Worm (Caenorhabditis elegans): ENCODE measurements around the gene snrp-200.

Gene snrp-200

DNA sequence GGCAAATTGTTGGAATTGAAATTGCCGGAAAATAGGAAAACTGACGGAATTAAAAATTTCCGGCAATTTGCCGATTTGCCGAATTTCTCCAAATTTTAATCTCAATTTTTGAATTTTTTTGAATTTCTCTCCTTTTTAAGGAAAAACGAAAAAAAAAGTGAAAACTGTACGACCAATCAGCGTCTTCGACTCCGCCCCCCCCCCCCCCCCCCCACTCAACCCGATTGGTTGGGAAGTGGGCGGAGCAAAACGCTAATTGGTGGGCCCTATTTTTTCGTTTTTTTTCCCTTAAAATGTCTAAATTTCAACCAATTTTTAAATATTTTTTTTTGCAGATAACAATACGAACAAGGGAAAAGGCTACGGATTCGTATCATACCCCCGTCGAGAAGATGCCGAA is 33.2 kb upstream of the snrp-200 start:
- no peak for TF ChIP-seq nhr-12 (tag; optimal IDR thresholded peaks at IDR 0.05)
- no peak for TF ChIP-seq ZK546.5 (tag; optimal IDR thresholded peaks at IDR 0.05)
- TF ChIP-seq egl-27 (tag; optimal IDR thresholded peaks at IDR 0.05), result no peak
- no peak for TF ChIP-seq crh-2 (tag; optimal IDR thresholded peaks at IDR 0.05)
- no peak for TF ChIP-seq sma-3 (GFP tag; optimal IDR thresholded peaks at IDR 0.05)
- no peak for TF ChIP-seq ceh-16 (tag; optimal IDR thresholded peaks at IDR 0.05)
- no peak for TF ChIP-seq dmd-4 (tag; optimal IDR thresholded peaks at IDR 0.05)
- TF ChIP-seq elt-1 (tag; optimal IDR thresholded peaks at IDR 0.05), result no peak
- no peak for TF ChIP-seq mdl-1 (tag; optimal IDR thresholded peaks at IDR 0.05)
- no peak for TF ChIP-seq unc-55 (GFP tag; optimal IDR thresholded peaks at IDR 0.05)

DNA sequence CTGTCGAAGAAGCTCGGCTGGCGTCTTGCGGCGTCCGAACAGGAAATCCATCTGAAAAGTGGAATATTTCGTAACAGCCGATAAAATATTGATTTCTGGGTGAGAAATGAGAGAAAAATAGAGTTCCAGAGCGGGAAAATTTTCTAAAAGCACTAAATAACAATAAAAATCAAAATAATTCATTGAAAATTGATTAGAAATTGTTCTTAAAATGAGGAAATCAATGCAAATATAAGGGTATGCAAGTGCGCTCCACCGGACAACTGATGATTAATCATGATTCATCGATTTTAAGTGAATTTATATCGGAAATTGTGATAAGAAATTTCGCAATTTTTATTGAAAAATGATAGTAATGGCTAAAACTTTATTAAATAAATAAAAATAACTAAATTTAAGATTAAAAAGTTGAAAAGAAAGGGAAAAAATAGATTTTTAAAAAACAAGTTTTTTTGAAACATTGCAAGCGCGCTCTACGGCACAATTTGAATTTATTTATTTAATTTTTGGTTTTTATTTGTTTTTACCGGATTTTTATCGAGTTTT is 31.5 kb upstream of the snrp-200 start, which contains the start of the genes vps-2 and tiar-2:
Gene vps-2, minus strand, starts transcription at position 51 of the 546 bp plus-strand sequence.
Gene tiar-2, plus strand, starts transcription at position 520 of the 546 bp plus-strand sequence.
- TF ChIP-seq unc-39 (tag; optimal IDR thresholded peaks at IDR 0.05) (no peak), nhr-129 (tag; optimal IDR thresholded peaks at IDR 0.05) (peak; percentile 20), sma-3 (GFP tag; optimal IDR thresholded peaks at IDR 0.05) (peak; percentile 53), nhr-23 (tag; optimal IDR thresholded peaks at IDR 0.05) (no peak), unc-55 (GFP tag; optimal IDR thresholded peaks at IDR 0.05) (peak; percentile 79), peb-1 (tag; optimal IDR thresholded peaks at IDR 0.05) (no peak), gmeb-1 (tag; optimal IDR thresholded peaks at IDR 0.05) (peak; percentile 74), nhr-10 (tag; optimal IDR thresholded peaks at IDR 0.05) (no peak), C34F6.9 (tag; optimal IDR thresholded peaks at IDR 0.05) (peak; percentile 94), lsy-2 (tag; optimal IDR thresholded peaks at IDR 0.05) (peak in 1 of 2 experiments; percentile 87), nhr-21 (tag; optimal IDR thresholded peaks at IDR 0.05) (peak; percentile 34), fos-1 (tag; optimal IDR thresholded peaks at IDR 0.05) (peak; percentile 100), snpc-4 (tag; optimal IDR thresholded peaks at IDR 0.05) (peak; percentile 22), mbf-1 (tag; optimal IDR thresholded peaks at IDR 0.05) (no peak), R02D3.7 (tag; optimal IDR thresholded peaks at IDR 0.05) (no peak), ztf-11 (tag; optimal IDR thresholded peaks at IDR 0.05) (no peak), dmd-4 (tag; optimal IDR thresholded peaks at IDR 0.05) (no peak), crh-2 (tag; optimal IDR thresholded peaks at IDR 0.05) (peak; percentile 63), skn-1 (tag; optimal IDR thresholded peaks at IDR 0.05) (peak; percentile 70), mab-5 (tag; optimal IDR thresholded peaks at IDR 0.05) (peak; percentile 36), sem-4 (tag; optimal IDR thresholded peaks at IDR 0.05) (peak; percentile 20), nhr-25 (tag; optimal IDR thresholded peaks at IDR 0.05) (peak; percentile 55), nhr-6 (tag; optimal IDR thresholded peaks at IDR 0.05) (peak; percentile 2), F13H6.1 (tag; optimal IDR thresholded peaks at IDR 0.05) (peak; percentile 18), ztf-4 (tag; optimal IDR thresholded peaks at IDR 0.05) (no peak), ceh-16 (tag; optimal IDR thresholded peaks at IDR 0.05) (no peak), alr-1 (tag; optimal IDR thresholded peaks at IDR 0.05) (no peak), lin-13 (GFP tag; optimal IDR thresholded peaks at IDR 0.05) (peak; percentile 69), mdl-1 (tag; optimal IDR thresholded peaks at IDR 0.05) (no peak), nhr-77 (tag; optimal IDR thresholded peaks at IDR 0.05) (no peak)

DNA sequence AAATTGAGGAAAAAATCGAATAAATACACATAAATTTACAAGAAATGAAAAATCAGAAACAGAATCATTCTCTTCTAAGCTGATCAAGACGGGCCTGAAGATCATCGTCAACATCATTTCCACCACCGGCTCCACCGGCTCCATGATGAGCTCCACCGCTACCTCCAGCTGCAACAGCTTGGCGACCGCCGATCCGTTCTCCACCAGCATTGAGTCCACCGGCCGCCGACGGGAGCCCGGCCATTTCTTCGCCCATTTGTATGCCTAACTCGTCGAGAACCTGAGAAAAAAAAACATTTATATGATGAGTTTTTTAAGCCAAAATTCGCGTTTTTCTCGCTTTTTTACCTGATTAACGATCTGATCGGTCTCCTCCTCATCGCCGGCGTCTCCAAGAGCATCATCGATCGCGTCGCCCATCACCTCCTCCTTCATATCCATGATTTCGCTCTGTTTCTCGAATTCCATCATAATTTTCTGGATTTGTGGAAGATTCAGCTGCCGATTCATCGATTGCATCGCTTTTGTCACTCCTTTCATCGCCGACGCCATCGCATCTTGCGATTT is 30.6 kb upstream of the snrp-200 start:
- TF ChIP-seq mbf-1 (tag; optimal IDR thresholded peaks at IDR 0.05), result no peak
- TF ChIP-seq nhr-77 (tag; optimal IDR thresholded peaks at IDR 0.05), result no peak
- no peak for TF ChIP-seq Y55F3AM.14 (GFP tag; optimal IDR thresholded peaks at IDR 0.05)
- TF ChIP-seq sem-4 (tag; optimal IDR thresholded peaks at IDR 0.05), result no peak
- TF ChIP-seq nhr-11 (tag; optimal IDR thresholded peaks at IDR 0.05), result no peak
- TF ChIP-seq lsy-2 (tag; optimal IDR thresholded peaks at IDR 0.05), result no peak
- TF ChIP-seq aly-2 (tag; optimal IDR thresholded peaks at IDR 0.05), result no peak
- TF ChIP-seq nhr-10 (tag; optimal IDR thresholded peaks at IDR 0.05), result no peak
- TF ChIP-seq lin-39 (tag; optimal IDR thresholded peaks at IDR 0.05), result no peak
- TF ChIP-seq dmd-4 (tag; optimal IDR thresholded peaks at IDR 0.05), result no peak
- no peak for TF ChIP-seq nhr-237 (tag; optimal IDR thresholded peaks at IDR 0.05)
- TF ChIP-seq unc-55 (GFP tag; optimal IDR thresholded peaks at IDR 0.05), result no peak
- TF ChIP-seq unc-39 (tag; optimal IDR thresholded peaks at IDR 0.05), result no peak
- TF ChIP-seq nhr-6 (tag; optimal IDR thresholded peaks at IDR 0.05), result no peak
- no peak for TF ChIP-seq blmp-1 (tag; optimal IDR thresholded peaks at IDR 0.05; ENCODE audit: insufficient read depth)
